Worm (Caenorhabditis elegans) whole organism, midembryonic: ENCODE data around the gene ceh-74.

Experiments
- T22C8.4 ChIP-seq: fragments of 200-800 bp; sonication (Bioruptor generic); IDR thresholded peaks from 2 replicates; pipeline ENCODE4 v1.3.6; 2022; ENCODE audit warnings: missing genetic modification characterization, missing compliant biosample characterization
- cog-1 ChIP-seq: sonication (generic microtip); optimal IDR thresholded peaks from 2 replicates; lab custom pipeline; 2016; ENCODE audit warnings: missing genetic modification characterization, missing compliant biosample characterization
- flt-1 ChIP-seq: fragments of 200-800 bp; sonication (Bioruptor generic); IDR thresholded peaks from 2 replicates; pipeline ENCODE4 v1.3.6; 2022; ENCODE audit warnings: missing genetic modification characterization, missing compliant biosample characterization
- klf-2 ChIP-seq: fragments of 200-800 bp; sonication (Bioruptor generic); conservative IDR thresholded peaks from 2 replicates; pipeline ENCODE4 v1.3.6; 2022; ENCODE audit warnings: missing genetic modification reagents, missing genetic modification characterization, missing compliant biosample characterization
- ztf-23 ChIP-seq: fragments of 200-800 bp; sonication (Bioruptor generic); IDR thresholded peaks from 2 replicates; pipeline ENCODE4 v1.3.6; 2022; ENCODE audit warnings: missing genetic modification reagents, missing genetic modification characterization, missing compliant biosample characterization

DNA sequence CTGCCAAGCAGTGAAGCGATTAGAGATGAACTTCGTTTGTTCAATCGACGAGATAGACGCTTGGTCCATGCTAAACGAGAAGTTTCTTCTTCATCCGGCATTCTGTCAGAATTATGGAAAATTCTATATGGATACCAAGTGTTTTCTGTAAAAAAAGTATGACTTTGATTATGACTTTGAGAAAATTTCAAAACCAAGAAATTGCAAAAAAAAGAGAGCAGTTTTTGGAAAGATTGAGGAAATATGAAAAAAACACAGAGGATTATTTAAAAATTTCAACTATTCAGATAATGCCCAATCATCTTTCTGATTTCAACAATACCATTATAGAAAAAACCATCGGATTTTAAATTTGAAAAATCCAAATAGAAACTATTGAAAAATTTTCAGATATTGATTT, 32.6 kb upstream of the ceh-74 start, which contains the start of gene par-1:
- TF ChIP-seq ztf-23 (GFP tag; lab: Robert Waterston, UW) (no peak), T22C8.4 (GFP tag; lab: Robert Waterston, UW) (no peak), klf-2 (GFP tag; lab: Robert Waterston, UW) (no peak), cog-1 (tag; lab: Kevin White, UChicago) (no peak), flt-1 (GFP tag; lab: Robert Waterston, UW) (no peak)
